Worm (Caenorhabditis elegans): Measurements from ENCODE around the gene F54E4.2.

DNA sequence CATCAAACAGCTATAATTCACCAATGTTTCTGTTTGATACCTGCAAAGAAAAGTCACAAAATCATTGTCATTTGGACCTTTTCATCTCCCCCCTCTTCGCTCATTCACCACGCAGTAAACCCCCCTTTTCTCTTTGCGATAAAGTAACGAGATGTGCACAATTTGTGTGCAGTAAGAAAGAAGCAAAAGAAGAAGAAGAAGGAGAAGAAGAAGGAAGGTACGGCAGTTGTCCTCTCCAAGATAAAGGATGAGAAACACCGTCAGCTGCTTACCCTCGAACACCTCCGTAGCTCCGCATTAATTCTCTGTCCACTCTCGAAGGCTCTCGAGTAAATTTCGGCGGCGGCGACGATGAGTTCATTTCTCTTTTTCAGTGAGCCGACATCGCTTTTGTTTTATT is 24.8 kb upstream of the F54E4.2 start:
- no peak for TF ChIP-seq lsy-2 (tag; optimal IDR thresholded peaks at IDR 0.05)
- TF ChIP-seq nhr-11 (tag; optimal IDR thresholded peaks at IDR 0.05) = no peak
- TF ChIP-seq dmd-4 (tag; optimal IDR thresholded peaks at IDR 0.05) = no peak
- TF ChIP-seq elt-1 (tag; optimal IDR thresholded peaks at IDR 0.05) = no peak
- no peak for TF ChIP-seq lin-13 (GFP tag; optimal IDR thresholded peaks at IDR 0.05)
- TF ChIP-seq fos-1 (tag; optimal IDR thresholded peaks at IDR 0.05) = no peak
- TF ChIP-seq unc-62 (GFP tag; optimal IDR thresholded peaks at IDR 0.05) = no peak
- no peak for TF ChIP-seq ztf-1 (GFP tag; conservative IDR thresholded peaks at IDR 0.05)
- no peak for TF ChIP-seq ztf-11 (tag; optimal IDR thresholded peaks at IDR 0.05)
- TF ChIP-seq egl-27 (tag; optimal IDR thresholded peaks at IDR 0.05) = no peak
- no peak for TF ChIP-seq ztf-4 (tag; optimal IDR thresholded peaks at IDR 0.05)
- no peak for TF ChIP-seq nhr-77 (tag; optimal IDR thresholded peaks at IDR 0.05)
- TF ChIP-seq peb-1 (tag; optimal IDR thresholded peaks at IDR 0.05) = no peak

Measured in whole organism, L2 larva.